Fruit fly (Drosophila melanogaster) whole organism, embryonic: ENCODE data around the gene ssp.

Source experiments
- Ada2b ChIP-seq: fragments of 200-800 bp; sonication (Bioruptor generic); IDR thresholded peaks from 2 replicates; pipeline ENCODE4 v1.3.6; 2022; ENCODE audit warnings: missing biosample characterization, missing genetic modification characterization
- Atf3 ChIP-seq: fragments of 200-800 bp; sonication (Bioruptor generic); optimal IDR thresholded peaks from 3 replicates; lab custom pipeline; 2016; ENCODE audit warnings: missing biosample characterization, missing genetic modification characterization
- Atf6 ChIP-seq: fragments of 200-800 bp; sonication (Bioruptor generic); IDR thresholded peaks from 2 replicates; pipeline ENCODE4 v1.3.6; 2022; ENCODE audit warnings: missing biosample characterization, missing genetic modification characterization
- CG10959 ChIP-seq: fragments of 200-800 bp; sonication (Bioruptor generic); IDR thresholded peaks from 2 replicates; pipeline ENCODE4 v1.3.6; 2022; ENCODE audit warnings: missing biosample characterization, missing genetic modification characterization
- CG12659 ChIP-seq: fragments of 200-800 bp; sonication (Bioruptor generic); optimal IDR thresholded peaks from 3 replicates; lab custom pipeline; 2017; ENCODE audit warnings: mild to moderate bottlenecking, missing biosample characterization, missing genetic modification reagents, missing genetic modification characterization
- CG13123 ChIP-seq: fragments of 200-800 bp; sonication (Bioruptor generic); optimal IDR thresholded peaks from 2 replicates; lab custom pipeline; 2016; ENCODE audit warnings: missing biosample characterization, missing genetic modification characterization
- CG13775 ChIP-seq: fragments of 200-800 bp; sonication (Bioruptor generic); optimal IDR thresholded peaks from 3 replicates; lab custom pipeline; 2017; ENCODE audit warnings: missing biosample characterization, mild to moderate bottlenecking, missing genetic modification characterization
- CG14014 ChIP-seq: fragments of 200-800 bp; sonication (Bioruptor generic); IDR thresholded peaks from 2 replicates; pipeline ENCODE4 v1.3.6; 2022; ENCODE audit warnings: missing biosample characterization, missing genetic modification characterization
- CG14441 ChIP-seq: fragments of 200-800 bp; sonication (Bioruptor generic); IDR thresholded peaks from 2 replicates; pipeline ENCODE4 v1.3.6; 2022; ENCODE audit warnings: missing biosample characterization, missing genetic modification characterization
- CG16815 ChIP-seq: fragments of 200-800 bp; sonication (Bioruptor generic); optimal IDR thresholded peaks from 3 replicates; lab custom pipeline; 2017; ENCODE audit warnings: missing biosample characterization, mild to moderate bottlenecking, missing genetic modification characterization
- CG16863 ChIP-seq: fragments of 200-800 bp; sonication (Bioruptor generic); optimal IDR thresholded peaks from 3 replicates; lab custom pipeline; 2016; ENCODE audit warnings: missing biosample characterization, missing genetic modification characterization
- CG17385 ChIP-seq: fragments of 200-800 bp; sonication (Bioruptor generic); optimal IDR thresholded peaks from 3 replicates; lab custom pipeline; 2018; ENCODE audit warnings: missing biosample characterization, mild to moderate bottlenecking, missing genetic modification characterization
- CG18619 ChIP-seq: fragments of 200-800 bp; sonication (Bioruptor generic); optimal IDR thresholded peaks from 3 replicates; lab custom pipeline; 2017; ENCODE audit warnings: missing biosample characterization, mild to moderate bottlenecking, missing genetic modification characterization
- CG30020 ChIP-seq: fragments of 200-800 bp; optimal IDR thresholded peaks from 2 replicates; lab custom pipeline; 2019; ENCODE audit warnings: missing biosample characterization, mild to moderate bottlenecking, missing genetic modification characterization, moderate library complexity
- CG31441 ChIP-seq: fragments of 200-800 bp; sonication (Bioruptor generic); IDR thresholded peaks from 2 replicates; pipeline ENCODE4 v1.3.6; 2022; ENCODE audit warnings: missing biosample characterization, missing genetic modification characterization
- CG34376 ChIP-seq: fragments of 200-800 bp; sonication (Bioruptor generic); optimal IDR thresholded peaks from 2 replicates; lab custom pipeline; 2018; ENCODE audit warnings: missing biosample characterization, mild to moderate bottlenecking, missing genetic modification characterization
- CG4730 ChIP-seq: fragments of 200-800 bp; sonication (Bioruptor generic); IDR thresholded peaks from 2 replicates; pipeline ENCODE4 v1.3.6; 2022; ENCODE audit warnings: missing biosample characterization, missing genetic modification characterization
- CG6689 ChIP-seq: fragments of 200-800 bp; sonication (Bioruptor generic); IDR thresholded peaks from 2 replicates; pipeline ENCODE4 v1.3.6; 2022; ENCODE audit warnings: missing biosample characterization, missing genetic modification characterization
- CG8359 ChIP-seq: fragments of 200-800 bp; sonication (Bioruptor generic); optimal IDR thresholded peaks from 2 replicates; lab custom pipeline; 2017; ENCODE audit warnings: missing biosample characterization, mild to moderate bottlenecking, missing genetic modification characterization, borderline replicate concordance
- CG8924 ChIP-seq: fragments of 200-800 bp; optimal IDR thresholded peaks from 3 replicates; lab custom pipeline; 2019; ENCODE audit warnings: missing biosample characterization, mild to moderate bottlenecking, missing genetic modification characterization, moderate library complexity
- CG9876 ChIP-seq: fragments of 200-800 bp; sonication (Bioruptor generic); optimal IDR thresholded peaks from 2 replicates; lab custom pipeline; 2016; ENCODE audit warnings: missing biosample characterization, missing genetic modification characterization
- CTCF ChIP-seq: fragments of 200-800 bp; sonication (Bioruptor generic); optimal IDR thresholded peaks from 2 replicates; lab custom pipeline; 2017; ENCODE audit warnings: missing biosample characterization, mild to moderate bottlenecking, missing genetic modification characterization, moderate library complexity
- D ChIP-seq, 2 experiments: fragments of 200-800 bp in 1 of 2; fragments of >200 bp in 1 of 2; sonication (Bioruptor generic) in 1 of 2; optimal IDR thresholded peaks; 2 replicates in 1 of 2; 3 replicates in 1 of 2; lab custom pipeline; 2017; ENCODE audit warnings: mild to moderate bottlenecking in 1 of 2, missing biosample characterization in 1 of 2, missing genetic modification characterization in 1 of 2, missing genetic modification reagents in 1 of 2
- Dip3 ChIP-seq: fragments of 200-800 bp; sonication (Bioruptor generic); optimal IDR thresholded peaks from 3 replicates; lab custom pipeline; 2016; ENCODE audit warnings: missing biosample characterization, missing genetic modification characterization
- Gsc ChIP-seq: fragments of 200-800 bp; sonication (Bioruptor generic); IDR thresholded peaks from 2 replicates; pipeline ENCODE4 v1.3.6; 2022; ENCODE audit warnings: missing biosample characterization, missing genetic modification characterization
- Lhr ChIP-seq: fragments of 200-800 bp; sonication (Bioruptor generic); optimal IDR thresholded peaks from 3 replicates; lab custom pipeline; 2017; ENCODE audit warnings: mild to moderate bottlenecking, missing biosample characterization, missing genetic modification reagents, missing genetic modification characterization
- Ptx1 ChIP-seq: fragments of 200-800 bp; sonication (Bioruptor generic); IDR thresholded peaks from 2 replicates; pipeline ENCODE4 v1.3.6; 2022; ENCODE audit warnings: missing biosample characterization, missing genetic modification characterization
- az2 ChIP-seq: fragments of 200-800 bp; sonication (Bioruptor generic); optimal IDR thresholded peaks from 3 replicates; lab custom pipeline; 2016; ENCODE audit warnings: missing biosample characterization, missing genetic modification characterization
- bbx ChIP-seq: fragments of 200-800 bp; sonication (Bioruptor generic); IDR thresholded peaks from 2 replicates; pipeline ENCODE4 v1.3.6; 2022; ENCODE audit warnings: missing biosample characterization, missing genetic modification characterization; ENCODE audit not compliant: partially characterized antibody
- br ChIP-seq: fragments of >200 bp; optimal IDR thresholded peaks from 2 replicates; lab custom pipeline; 2017
- caup ChIP-seq: fragments of 200-800 bp; sonication (Bioruptor generic); optimal IDR thresholded peaks from 3 replicates; lab custom pipeline; 2017; ENCODE audit warnings: missing biosample characterization, mild to moderate bottlenecking, missing genetic modification characterization, moderate library complexity; ENCODE audit not compliant: severe bottlenecking
- dysf ChIP-seq: fragments of 200-800 bp; sonication (Bioruptor generic); IDR thresholded peaks from 3 replicates; pipeline ENCODE4 v1.3.6; 2022; ENCODE audit warnings: missing biosample characterization, missing genetic modification characterization
- ems ChIP-seq: fragments of 200-800 bp; sonication (Bioruptor generic); optimal IDR thresholded peaks from 3 replicates; lab custom pipeline; 2016; ENCODE audit warnings: missing biosample characterization, missing genetic modification characterization
- exex ChIP-seq: fragments of 200-800 bp; sonication (Bioruptor generic); optimal IDR thresholded peaks from 4 replicates; lab custom pipeline; 2018; ENCODE audit warnings: missing biosample characterization, mild to moderate bottlenecking, missing genetic modification characterization, moderate library complexity
- hbn ChIP-seq: fragments of 200-800 bp; sonication (Bioruptor generic); IDR thresholded peaks from 2 replicates; pipeline ENCODE4 v1.3.6; 2022; ENCODE audit warnings: missing biosample characterization, missing genetic modification characterization; ENCODE audit not compliant: partially characterized antibody
- ind ChIP-seq: fragments of 200-800 bp; sonication (Bioruptor generic); optimal IDR thresholded peaks from 3 replicates; lab custom pipeline; 2016; ENCODE audit warnings: missing biosample characterization, missing genetic modification characterization
- klu ChIP-seq: fragments of 200-800 bp; sonication (Bioruptor generic); IDR thresholded peaks from 2 replicates; pipeline ENCODE4 v1.3.6; 2022; ENCODE audit warnings: missing biosample characterization, missing genetic modification characterization
- lilli ChIP-seq: fragments of 200-800 bp; sonication (Bioruptor generic); optimal IDR thresholded peaks from 3 replicates; lab custom pipeline; 2016; ENCODE audit warnings: missing biosample characterization, missing genetic modification characterization
- pnt ChIP-seq: fragments of 200-800 bp; sonication (Bioruptor generic); optimal IDR thresholded peaks from 3 replicates; lab custom pipeline; 2016; ENCODE audit warnings: missing biosample characterization, missing genetic modification characterization
- prd ChIP-seq, 3 experiments: fragments of >200 bp in 2 of 3; fragments of 200-800 bp in 1 of 3; sonication (Bioruptor generic) in 1 of 3; optimal IDR thresholded peaks in 2 of 3; IDR thresholded peaks in 1 of 3; 2 replicates in 2 of 3; 3 replicates in 1 of 3; pipeline versions ENCODE4 v1.3.6 to Lab custom; 2017 to 2022; ENCODE audit warnings: missing biosample characterization in 1 of 3, missing genetic modification characterization in 1 of 3
- ro ChIP-seq: fragments of 200-800 bp; sonication (Bioruptor generic); IDR thresholded peaks from 2 replicates; pipeline ENCODE4 v1.3.6; 2022; ENCODE audit warnings: missing biosample characterization, missing genetic modification characterization
- row ChIP-seq: fragments of 200-800 bp; sonication (Bioruptor generic); IDR thresholded peaks from 3 replicates; pipeline ENCODE4 v1.3.6; 2022; ENCODE audit warnings: missing biosample characterization, missing genetic modification characterization
- sim ChIP-seq: fragments of 200-800 bp; sonication (Bioruptor generic); IDR thresholded peaks from 2 replicates; pipeline ENCODE4 v1.3.6; 2022; ENCODE audit warnings: missing biosample characterization, missing genetic modification characterization
- sqz ChIP-seq: fragments of 200-800 bp; sonication (Bioruptor generic); optimal IDR thresholded peaks from 3 replicates; lab custom pipeline; 2018; ENCODE audit warnings: missing biosample characterization, mild to moderate bottlenecking, missing genetic modification characterization
- twi ChIP-seq: fragments of 200-800 bp; optimal IDR thresholded peaks from 2 replicates; lab custom pipeline; 2019; ENCODE audit warnings: missing biosample characterization, mild to moderate bottlenecking, missing genetic modification characterization, moderate library complexity
- zfh1 ChIP-seq: fragments of 200-800 bp; sonication (Bioruptor generic); IDR thresholded peaks from 3 replicates; pipeline ENCODE4 v1.3.6; 2022; ENCODE audit warnings: missing biosample characterization, missing genetic modification characterization

Gene ssp

DNA sequence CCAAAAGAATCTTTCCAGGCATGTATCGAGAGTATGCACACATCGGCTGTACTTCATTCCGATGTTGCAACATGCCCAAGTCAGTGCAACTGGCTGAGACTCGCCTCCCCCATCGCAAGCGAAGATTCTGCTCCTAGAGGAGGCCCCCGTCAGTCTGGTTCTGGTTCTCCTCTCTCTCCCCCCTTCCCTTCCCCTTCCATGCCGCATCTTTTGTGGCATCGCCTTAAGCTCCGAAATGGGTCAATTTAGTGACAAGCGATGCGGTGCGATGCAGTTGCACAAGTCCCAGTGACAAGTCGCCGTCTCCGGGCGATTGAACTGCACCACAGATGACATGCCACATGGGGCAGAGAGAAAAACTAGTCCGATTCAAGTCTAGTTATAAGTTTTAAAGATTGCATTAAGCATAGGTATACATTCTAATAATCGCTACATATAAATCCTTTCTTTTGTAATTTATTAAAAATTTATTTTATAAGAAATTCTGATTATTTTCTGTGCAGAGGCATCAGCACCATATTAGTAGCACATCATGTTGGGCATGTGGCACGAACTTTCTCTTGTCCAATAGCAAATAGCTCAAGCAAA lies 8.9 kb upstream of the ssp start (continued):
- TF ChIP-seq Dip3 (GFP tag; lab: Kevin White, UChicago) (no peak), bbx (GFP tag; lab: Robert Waterston, UW) (no peak)

DNA sequence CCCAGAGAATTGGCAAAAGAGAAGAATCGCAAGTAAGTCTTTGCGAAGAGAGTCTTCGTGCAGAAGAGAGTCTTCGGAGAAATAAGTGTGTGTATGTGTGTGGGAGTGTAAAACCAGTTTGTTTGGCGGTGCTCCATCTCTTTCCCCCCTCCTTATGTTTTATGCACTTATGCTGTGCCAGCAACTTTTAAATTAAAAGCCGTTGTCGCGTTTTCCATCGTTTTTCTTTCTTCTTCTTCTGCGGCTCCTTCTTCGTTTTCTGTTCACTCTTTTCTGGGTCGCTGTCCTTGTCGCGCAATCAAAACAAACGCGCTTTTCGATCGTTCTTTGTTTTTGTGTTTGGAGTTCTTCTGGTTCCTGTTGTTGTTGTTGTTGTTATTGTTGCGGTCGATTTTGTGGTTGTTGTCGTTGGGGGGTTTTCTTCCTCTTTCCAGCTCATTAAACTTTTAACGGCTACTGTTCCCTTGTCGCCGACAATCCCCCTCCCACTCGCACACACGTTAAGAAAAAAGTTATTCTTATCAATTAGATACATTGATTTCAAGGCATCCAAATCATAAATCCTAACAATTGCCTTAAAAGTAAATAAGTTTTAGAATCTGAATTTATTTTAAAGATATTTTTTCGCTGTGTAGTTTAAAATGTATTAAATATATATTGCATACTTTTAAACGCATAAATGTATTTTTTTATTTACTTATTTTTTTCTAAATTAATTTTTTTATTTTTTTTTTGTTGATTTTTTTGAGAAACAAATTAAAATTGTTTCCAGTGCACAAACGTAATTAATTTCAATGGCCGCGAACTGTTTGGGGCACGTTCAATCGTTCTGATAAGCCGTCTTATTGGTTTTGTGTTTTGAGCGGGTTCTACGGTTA lies 6.7 kb upstream of the ssp start:
- TF ChIP-seq CG8359 (GFP tag; lab: Kevin White, UChicago) (peak; percentile 66), ro (GFP tag; lab: Robert Waterston, UW) (peak; percentile 56; the same call in 1 of the 2 replicates), CG16815 (GFP tag; lab: Kevin White, UChicago) (peak; percentile 69), lilli (GFP tag; lab: Kevin White, UChicago) (peak; percentile 36), CG14441 (GFP tag; lab: Robert Waterston, UW) (peak; percentile 34; the same call in 1 of the 2 replicates), CG12659 (peak; percentile 86), Lhr (GFP tag; lab: Kevin White, UChicago) (peak; percentile 11), Atf3 (GFP tag; lab: Kevin White, UChicago) (no peak), CG8924 (peak; percentile 96), az2 (peak; percentile 64), CG10959 (GFP tag; lab: Robert Waterston, UW) (no peak), br (lab: Kevin White, UChicago) (no peak), caup (peak; percentile 65), CG4730 (peak; percentile 67), CG16863 (GFP tag; lab: Kevin White, UChicago) (peak; percentile 14), Ada2b (GFP tag; lab: Robert Waterston, UW) (no peak; the same call in 1 of the 2 replicates), zfh1 (peak; percentile 61; the same call in 2 of the 3 replicates), twi (peak; percentile 88), pnt (no peak), CG6689 (GFP tag; lab: Robert Waterston, UW) (peak; percentile 85), prd (optimal IDR thresholded peaks at IDR 0.05; lab: Kevin White, UChicago) (no peak), prd (GFP tag; IDR thresholded peaks at IDR 0.05; lab: Robert Waterston, UW) (peak; percentile 71), CG18619 (GFP tag; lab: Kevin White, UChicago) (peak; percentile 79), row (GFP tag; lab: Robert Waterston, UW) (peak; percentile 77), CG13775 (GFP tag; lab: Kevin White, UChicago) (peak; percentile 81), CG30020 (tag; lab: Kevin White, UChicago) (peak; percentile 77), CG13123 (GFP tag; lab: Kevin White, UChicago) (peak; percentile 57), CG31441 (GFP tag; lab: Robert Waterston, UW) (peak; percentile 96), Ptx1 (GFP tag; lab: Robert Waterston, UW) (peak; percentile 80), sim (GFP tag; lab: Robert Waterston, UW) (peak; percentile 51; the same call in 1 of the 2 replicates), D (optimal IDR thresholded peaks at IDR 0.05; lab: Kevin White, UChicago) (no peak), D (GFP tag; optimal IDR thresholded peaks at IDR 0.05; lab: Kevin White, UChicago) (peak; percentile 79), CG17385 (peak; percentile 85), CG34376 (no peak), ems (peak; percentile 59), dysf (GFP tag; lab: Robert Waterston, UW) (peak; percentile 85), hbn (GFP tag; lab: Robert Waterston, UW) (no peak), klu (peak; percentile 69; the same call in 1 of the 2 replicates), CG9876 (no peak), sqz (peak; percentile 59), Gsc (no peak), ind (GFP tag; lab: Kevin White, UChicago) (peak; percentile 67), Atf6 (GFP tag; lab: Robert Waterston, UW) (peak; percentile 44; the same call in 1 of the 2 replicates), CG14014 (peak; percentile 68), CTCF (GFP tag; lab: Kevin White, UChicago) (no peak), exex (tag; lab: Kevin White, UChicago) (peak; percentile 60)
